Fruit fly (Drosophila melanogaster) whole organism, embryonic: ENCODE measurements around the gene SppL.

ENCODE experiments used
- ATbp ChIP-seq: fragments of 200-800 bp; sonication (Bioruptor generic); optimal IDR thresholded peaks from 2 replicates; lab custom pipeline; 2017; ENCODE audit warnings: missing biosample characterization, mild to moderate bottlenecking, missing genetic modification characterization, missing genetic modification reagents
- Ada2b ChIP-seq: fragments of 200-800 bp; sonication (Bioruptor generic); IDR thresholded peaks from 2 replicates; pipeline ENCODE4 v1.3.6; 2022; ENCODE audit warnings: missing biosample characterization, missing genetic modification characterization
- Adf1 ChIP-seq: fragments of 200-800 bp; sonication (Bioruptor generic); IDR thresholded peaks from 2 replicates; pipeline ENCODE4 v1.3.6; 2022; ENCODE audit warnings: missing biosample characterization, missing genetic modification characterization
- Atf3 ChIP-seq: fragments of 200-800 bp; sonication (Bioruptor generic); optimal IDR thresholded peaks from 3 replicates; lab custom pipeline; 2016; ENCODE audit warnings: missing biosample characterization, missing genetic modification characterization
- Bdp1 ChIP-seq: fragments of 200-800 bp; sonication (Bioruptor generic); optimal IDR thresholded peaks from 3 replicates; lab custom pipeline; 2016; ENCODE audit warnings: missing biosample characterization, missing genetic modification characterization
- Bgb ChIP-seq: fragments of 200-800 bp; sonication (Bioruptor generic); IDR thresholded peaks from 2 replicates; pipeline ENCODE4 v1.3.6; 2022; ENCODE audit warnings: missing biosample characterization, missing genetic modification characterization; ENCODE audit not compliant: partially characterized antibody
- CG11247 ChIP-seq: fragments of 200-800 bp; sonication (Bioruptor generic); IDR thresholded peaks from 2 replicates; pipeline ENCODE4 v1.3.6; 2022; ENCODE audit warnings: missing biosample characterization, missing genetic modification characterization
- CG11456 ChIP-seq: fragments of 200-800 bp; sonication (Bioruptor generic); IDR thresholded peaks from 3 replicates; pipeline ENCODE4 v1.3.6; 2022; ENCODE audit warnings: missing biosample characterization, missing genetic modification characterization
- CG13894 ChIP-seq: fragments of 200-800 bp; sonication (Bioruptor generic); optimal IDR thresholded peaks from 3 replicates; lab custom pipeline; 2018; ENCODE audit warnings: missing biosample characterization, mild to moderate bottlenecking, missing genetic modification characterization, moderate library complexity
- CG14050 ChIP-seq: fragments of 200-800 bp; sonication (Bioruptor generic); IDR thresholded peaks from 3 replicates; pipeline ENCODE4 v1.3.6; 2022; ENCODE audit warnings: missing biosample characterization, missing genetic modification characterization
- CG1529 ChIP-seq: fragments of 200-800 bp; sonication (Bioruptor generic); optimal IDR thresholded peaks from 3 replicates; lab custom pipeline; 2018; ENCODE audit warnings: missing biosample characterization, missing genetic modification characterization
- CG16779 ChIP-seq: fragments of 200-800 bp; sonication (Bioruptor generic); IDR thresholded peaks from 2 replicates; pipeline ENCODE4 v1.3.6; 2022; ENCODE audit warnings: missing biosample characterization, missing genetic modification characterization
- CG17829 ChIP-seq: fragments of 200-800 bp; optimal IDR thresholded peaks from 2 replicates; lab custom pipeline; 2019; ENCODE audit warnings: missing biosample characterization, mild to moderate bottlenecking, missing genetic modification characterization, moderate library complexity
- CG18011 ChIP-seq: fragments of 200-800 bp; sonication (Bioruptor generic); optimal IDR thresholded peaks from 2 replicates; lab custom pipeline; 2017; ENCODE audit warnings: missing biosample characterization, missing genetic modification characterization, mild to moderate bottlenecking, moderate library complexity, missing genotype
- CG18262 ChIP-seq: fragments of 200-800 bp; optimal IDR thresholded peaks from 3 replicates; lab custom pipeline; 2019; ENCODE audit warnings: missing biosample characterization, mild to moderate bottlenecking, missing genetic modification characterization, moderate library complexity
- CG3163 ChIP-seq: fragments of 200-800 bp; sonication (Bioruptor generic); optimal IDR thresholded peaks from 3 replicates; lab custom pipeline; 2016; ENCODE audit warnings: missing biosample characterization, missing genetic modification characterization
- CG34376 ChIP-seq: fragments of 200-800 bp; sonication (Bioruptor generic); optimal IDR thresholded peaks from 2 replicates; lab custom pipeline; 2018; ENCODE audit warnings: missing biosample characterization, mild to moderate bottlenecking, missing genetic modification characterization
- CG3726 ChIP-seq: fragments of 200-800 bp; sonication (Bioruptor generic); IDR thresholded peaks from 3 replicates; pipeline ENCODE4, ENCODE4 v1.3.6; 2022; ENCODE audit warnings: missing biosample characterization, missing genetic modification characterization
- CG3995 ChIP-seq: fragments of 200-800 bp; sonication (Bioruptor generic); optimal IDR thresholded peaks from 3 replicates; lab custom pipeline; 2016; ENCODE audit warnings: missing biosample characterization, missing genetic modification characterization
- CG4282 ChIP-seq: fragments of 200-800 bp; sonication (Bioruptor generic); optimal IDR thresholded peaks from 2 replicates; lab custom pipeline; 2016; ENCODE audit warnings: missing biosample characterization, missing genetic modification characterization
- CG4328 ChIP-seq: fragments of 200-800 bp; sonication (Bioruptor generic); optimal IDR thresholded peaks from 3 replicates; lab custom pipeline; 2017; ENCODE audit warnings: missing biosample characterization, missing genetic modification reagents, missing genetic modification characterization
- CG4617 ChIP-seq: fragments of 200-800 bp; sonication (Bioruptor generic); optimal IDR thresholded peaks from 3 replicates; lab custom pipeline; 2016; ENCODE audit warnings: missing biosample characterization, missing genetic modification characterization, borderline replicate concordance
- CG4730 ChIP-seq: fragments of 200-800 bp; sonication (Bioruptor generic); IDR thresholded peaks from 2 replicates; pipeline ENCODE4 v1.3.6; 2022; ENCODE audit warnings: missing biosample characterization, missing genetic modification characterization
- CG6272 ChIP-seq: fragments of 200-800 bp; sonication (Bioruptor generic); IDR thresholded peaks from 2 replicates; pipeline ENCODE4 v1.3.6; 2022; ENCODE audit warnings: missing biosample characterization, missing genetic modification characterization
- CG7357 ChIP-seq: fragments of 200-800 bp; sonication (Bioruptor generic); IDR thresholded peaks from 3 replicates; pipeline ENCODE4 v1.3.6; 2022; ENCODE audit warnings: missing biosample characterization, missing genetic modification characterization
- CG7786 ChIP-seq: fragments of 200-800 bp; sonication (Bioruptor generic); optimal IDR thresholded peaks from 2 replicates; lab custom pipeline; 2016; ENCODE audit warnings: missing biosample characterization, missing genetic modification characterization
- CG9437 ChIP-seq: fragments of 200-800 bp; sonication (Bioruptor generic); optimal IDR thresholded peaks from 2 replicates; lab custom pipeline; 2018; ENCODE audit warnings: missing biosample characterization, mild to moderate bottlenecking, missing genetic modification characterization
- CTCF ChIP-seq: fragments of 200-800 bp; sonication (Bioruptor generic); optimal IDR thresholded peaks from 2 replicates; lab custom pipeline; 2017; ENCODE audit warnings: missing biosample characterization, mild to moderate bottlenecking, missing genetic modification characterization, moderate library complexity
- Dbx ChIP-seq: fragments of 200-800 bp; sonication (Bioruptor generic); IDR thresholded peaks from 3 replicates; pipeline ENCODE4 v1.3.6; 2022; ENCODE audit warnings: missing biosample characterization, missing genetic modification characterization
- Doc2 ChIP-seq: fragments of 200-800 bp; sonication (Bioruptor generic); IDR thresholded peaks from 2 replicates; pipeline ENCODE4 v1.3.6; 2022; ENCODE audit warnings: missing biosample characterization, missing genetic modification characterization
- Ets97D ChIP-seq: fragments of 200-800 bp; sonication (Bioruptor generic); optimal IDR thresholded peaks from 3 replicates; lab custom pipeline; 2016; ENCODE audit warnings: missing biosample characterization, missing genetic modification characterization
- HHEX ChIP-seq: fragments of 200-800 bp; sonication (Bioruptor generic); optimal IDR thresholded peaks from 3 replicates; lab custom pipeline; 2017; ENCODE audit warnings: missing biosample characterization, mild to moderate bottlenecking, missing genetic modification characterization, missing genetic modification reagents
- Hr51 ChIP-seq, 2 experiments: fragments of 200-800 bp; sonication (Bioruptor generic); optimal IDR thresholded peaks; 2 replicates in 1 of 2; 3 replicates in 1 of 2; lab custom pipeline; 2016 to 2018; ENCODE audit warnings: missing biosample characterization in 2 of 2, missing genetic modification characterization in 2 of 2, mild to moderate bottlenecking in 1 of 2, moderate library complexity in 1 of 2
- Lpt ChIP-seq: fragments of >200 bp; optimal IDR thresholded peaks from 2 replicates; lab custom pipeline; 2018; ENCODE audit warnings: missing biosample characterization, missing genetic modification characterization
- NFAT ChIP-seq: fragments of 200-800 bp; sonication (Bioruptor generic); IDR thresholded peaks from 2 replicates; pipeline ENCODE4 v1.3.6; 2022; ENCODE audit warnings: missing biosample characterization, missing genetic modification characterization
- Ptx1 ChIP-seq: fragments of 200-800 bp; sonication (Bioruptor generic); IDR thresholded peaks from 2 replicates; pipeline ENCODE4 v1.3.6; 2022; ENCODE audit warnings: missing biosample characterization, missing genetic modification characterization
- Stat92E ChIP-seq, 3 experiments: fragments of >200 bp in 2 of 3; fragments of 200-800 bp in 1 of 3; sonication (Bioruptor generic) in 1 of 3; optimal IDR thresholded peaks; 2 replicates each; lab custom pipeline; 2017 to 2019; ENCODE audit warnings: missing biosample characterization in 3 of 3, missing genetic modification characterization in 3 of 3, mild to moderate bottlenecking in 1 of 3, moderate library complexity in 1 of 3
- br ChIP-seq: fragments of >200 bp; optimal IDR thresholded peaks from 2 replicates; lab custom pipeline; 2017
- chn ChIP-seq: fragments of 200-800 bp; sonication (Bioruptor generic); optimal IDR thresholded peaks from 2 replicates; lab custom pipeline; 2016; ENCODE audit warnings: missing biosample characterization, missing genetic modification characterization
- da ChIP-seq: fragments of 200-800 bp; sonication (Bioruptor generic); optimal IDR thresholded peaks from 2 replicates; lab custom pipeline; 2016; ENCODE audit warnings: missing biosample characterization, missing genetic modification characterization
- dimm ChIP-seq: fragments of 200-800 bp; sonication (Bioruptor generic); IDR thresholded peaks from 2 replicates; pipeline ENCODE4 v1.3.6; 2022; ENCODE audit warnings: missing biosample characterization, missing genetic modification characterization
- ems ChIP-seq: fragments of 200-800 bp; sonication (Bioruptor generic); optimal IDR thresholded peaks from 3 replicates; lab custom pipeline; 2016; ENCODE audit warnings: missing biosample characterization, missing genetic modification characterization
- ftz-f1 ChIP-seq: fragments of 200-800 bp; sonication (Bioruptor generic); optimal IDR thresholded peaks from 2 replicates; lab custom pipeline; 2016; ENCODE audit warnings: missing biosample characterization, missing genetic modification characterization
- gsb-n ChIP-seq: fragments of 200-800 bp; sonication (Bioruptor generic); optimal IDR thresholded peaks from 3 replicates; lab custom pipeline; 2018; ENCODE audit warnings: missing biosample characterization, mild to moderate bottlenecking, missing genetic modification characterization
- gt ChIP-seq: fragments of 200-800 bp; sonication (Bioruptor generic); IDR thresholded peaks from 2 replicates; pipeline ENCODE4 v1.3.6; 2022; ENCODE audit warnings: missing biosample characterization, missing genetic modification characterization
- hth ChIP-seq: fragments of >200 bp; optimal IDR thresholded peaks from 2 replicates; lab custom pipeline; 2017; ENCODE audit warnings: inconsistent platforms
- lola ChIP-seq, 3 experiments: fragments of >200 bp in 2 of 3; fragments of 200-800 bp in 1 of 3; sonication (Bioruptor generic) in 1 of 3; optimal IDR thresholded peaks; 2 replicates each; lab custom pipeline; 2017 to 2019; ENCODE audit warnings: missing biosample characterization in 3 of 3, missing genetic modification characterization in 3 of 3, mild to moderate bottlenecking in 1 of 3, moderate library complexity in 1 of 3
- mirr ChIP-seq: fragments of 200-800 bp; sonication (Bioruptor generic); optimal IDR thresholded peaks from 3 replicates; lab custom pipeline; 2018; ENCODE audit warnings: missing biosample characterization, mild to moderate bottlenecking, missing genetic modification characterization
- nmo ChIP-seq: fragments of 200-800 bp; sonication (Bioruptor generic); optimal IDR thresholded peaks from 2 replicates; lab custom pipeline; 2018; ENCODE audit warnings: missing biosample characterization, mild to moderate bottlenecking, missing genetic modification characterization, moderate library complexity
- peb ChIP-seq: fragments of 200-800 bp; sonication (Bioruptor generic); IDR thresholded peaks from 2 replicates; pipeline ENCODE4 v1.3.6; 2022; ENCODE audit warnings: missing biosample characterization, missing genetic modification characterization
- phol ChIP-seq: fragments of 200-800 bp; sonication (Bioruptor generic); optimal IDR thresholded peaks from 3 replicates; lab custom pipeline; 2018; ENCODE audit warnings: missing biosample characterization, mild to moderate bottlenecking, missing genetic modification characterization, moderate library complexity
- pum ChIP-seq: fragments of 200-800 bp; sonication (Bioruptor generic); optimal IDR thresholded peaks from 2 replicates; lab custom pipeline; 2016; ENCODE audit warnings: missing biosample characterization, missing genetic modification characterization
- row ChIP-seq: fragments of 200-800 bp; sonication (Bioruptor generic); IDR thresholded peaks from 3 replicates; pipeline ENCODE4 v1.3.6; 2022; ENCODE audit warnings: missing biosample characterization, missing genetic modification characterization
- tna ChIP-seq: fragments of 200-800 bp; sonication (Bioruptor generic); IDR thresholded peaks from 2 replicates; pipeline ENCODE4 v1.3.6; 2022; ENCODE audit warnings: missing biosample characterization, missing genetic modification characterization; ENCODE audit not compliant: partially characterized antibody

SppL gene

DNA sequence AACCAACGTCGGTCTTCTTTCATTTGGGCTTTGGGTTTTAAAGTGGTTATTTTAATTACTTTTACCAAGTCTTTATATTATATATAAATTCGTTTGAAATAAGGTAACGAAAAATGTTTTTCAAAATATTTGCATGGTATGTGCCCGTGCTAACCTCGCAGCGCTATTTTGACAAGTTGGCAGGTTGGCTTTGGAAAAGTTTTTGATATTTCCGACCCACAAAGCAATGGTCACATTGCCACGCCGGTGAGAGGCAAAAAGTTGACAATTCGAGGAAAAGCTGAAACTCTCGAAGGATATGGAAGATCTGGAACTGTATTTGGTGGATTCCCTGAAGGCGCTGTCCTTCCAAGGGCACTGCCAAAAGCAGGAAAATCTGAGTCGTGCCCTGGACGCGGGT, 11.5 kb downstream of the SppL start, which contains the start of gene CG5913 (continued):
- TF ChIP-seq CG4617 (GFP tag; lab: Kevin White, UChicago) (peak; percentile 81), CG16779 (GFP tag; lab: Robert Waterston, UW) (no peak), Ada2b (GFP tag; lab: Robert Waterston, UW) (no peak), ems (no peak), CG34376 (GFP tag; lab: Kevin White, UChicago) (no peak), CG6272 (GFP tag; lab: Robert Waterston, UW) (no peak), CG4730 (GFP tag; lab: Robert Waterston, UW) (no peak), CTCF (GFP tag; lab: Kevin White, UChicago) (peak; percentile 55), CG3726 (no peak), dimm (GFP tag; lab: Robert Waterston, UW) (no peak), CG11456 (no peak), CG4282 (GFP tag; lab: Kevin White, UChicago) (no peak), CG3163 (GFP tag; lab: Kevin White, UChicago) (no peak), pum (GFP tag; lab: Kevin White, UChicago) (no peak), Dbx (GFP tag; lab: Robert Waterston, UW) (no peak), CG1529 (GFP tag; lab: Kevin White, UChicago) (no peak), CG7357 (GFP tag; lab: Robert Waterston, UW) (no peak), CG3995 (GFP tag; lab: Kevin White, UChicago) (no peak), nmo (peak; percentile 13), peb (no peak), Bgb (GFP tag; lab: Robert Waterston, UW) (0 out of 2 replicates have a peak, but pooled peaks have one; percentile 12), CG11247 (GFP tag; lab: Robert Waterston, UW) (no peak), Adf1 (no peak), phol (tag; lab: Kevin White, UChicago) (no peak), da (GFP tag; lab: Kevin White, UChicago) (no peak), CG13894 (tag; lab: Kevin White, UChicago) (no peak), mirr (GFP tag; lab: Kevin White, UChicago) (no peak), gsb-n (tag; lab: Kevin White, UChicago) (no peak), row (GFP tag; lab: Robert Waterston, UW) (no peak; the same call in 2 of the 3 replicates), ftz-f1 (GFP tag; lab: Kevin White, UChicago) (no peak), CG9437 (GFP tag; lab: Kevin White, UChicago) (no peak), CG4328 (no peak), CG7786 (GFP tag; lab: Kevin White, UChicago) (no peak), Stat92E (GFP tag; optimal IDR thresholded peaks at IDR 0.05; lab: Kevin White, UChicago) (no peak), CG18262 (tag; lab: Kevin White, UChicago) (no peak), Ptx1 (GFP tag; lab: Robert Waterston, UW) (no peak), Lpt (GFP tag; lab: Kevin White, UChicago) (no peak), tna (GFP tag; lab: Robert Waterston, UW) (no peak), gt (GFP tag; lab: Robert Waterston, UW) (no peak), Ets97D (GFP tag; lab: Kevin White, UChicago) (peak; percentile 71), lola (GFP tag; optimal IDR thresholded peaks at IDR 0.05; lab: Kevin White, UChicago) (no peak), hth (no peak), HHEX (no peak), ATbp (no peak), Hr51 (GFP tag; optimal IDR thresholded peaks at IDR 0.05; lab: Kevin White, UChicago) (no peak), Doc2 (GFP tag; lab: Robert Waterston, UW) (no peak), Atf3 (GFP tag; lab: Kevin White, UChicago) (no peak), CG14050 (GFP tag; lab: Robert Waterston, UW) (no peak), Bdp1 (GFP tag; lab: Kevin White, UChicago) (no peak), br (lab: Kevin White, UChicago) (no peak), CG18011 (GFP tag; lab: Kevin White, UChicago) (no peak), NFAT (GFP tag; lab: Robert Waterston, UW) (no peak), CG17829 (no peak), chn (GFP tag; lab: Kevin White, UChicago) (no peak)
